Worm (Caenorhabditis elegans) whole organism, L2 larva: ENCODE data around the gene fbxa-157.
A peak's percentile ranks its signal among the peaks of the same experiment; 100 is the strongest.

Experiments
- C34F6.9 ChIP-seq: fragments of 150-350 bp; optimal IDR thresholded peaks from 2 replicates; lab custom pipeline; 2014; ENCODE audit warnings: missing biosample characterization, missing genetic modification characterization
- F13H6.1 ChIP-seq: sonication (generic microtip); optimal IDR thresholded peaks from 2 replicates; lab custom pipeline; 2016; ENCODE audit warnings: missing genetic modification characterization, missing compliant biosample characterization
- R02D3.7 ChIP-seq: fragments of 150-350 bp; optimal IDR thresholded peaks from 2 replicates; lab custom pipeline; 2014; ENCODE audit warnings: missing biosample characterization, missing genetic modification characterization
- Y55F3AM.14 ChIP-seq: fragments of 200-800 bp; sonication (Bioruptor generic); optimal IDR thresholded peaks from 2 replicates; lab custom pipeline; 2018; ENCODE audit warnings: mild to moderate bottlenecking, missing genetic modification characterization, missing compliant biosample characterization
- aly-2 ChIP-seq: fragments of 150-350 bp; optimal IDR thresholded peaks from 2 replicates; lab custom pipeline; 2014; ENCODE audit warnings: missing biosample characterization, missing genetic modification characterization
- ama-1 ChIP-seq: fragments of 150-350 bp; optimal IDR thresholded peaks from 2 replicates; lab custom pipeline; 2018; ENCODE audit warnings: inconsistent platforms
- blmp-1 ChIP-seq: sonication (generic microtip); optimal IDR thresholded peaks from 2 replicates; lab custom pipeline; 2017; ENCODE audit warnings: missing genetic modification characterization, mild to moderate bottlenecking, missing compliant biosample characterization, antibody characterized with exemption, moderate library complexity; ENCODE audit not compliant: insufficient read depth
- ceh-16 ChIP-seq: fragments of 150-350 bp; optimal IDR thresholded peaks from 2 replicates; lab custom pipeline; 2014; ENCODE audit warnings: missing biosample characterization, missing genetic modification characterization
- crh-2 ChIP-seq: sonication (generic microtip); optimal IDR thresholded peaks from 2 replicates; lab custom pipeline; 2017; ENCODE audit warnings: missing biosample characterization, missing genetic modification characterization
- egl-27 ChIP-seq: sonication (generic microtip); optimal IDR thresholded peaks from 3 replicates; lab custom pipeline; 2017; ENCODE audit warnings: missing biosample characterization, missing genetic modification reagents, missing genetic modification characterization
- elt-1 ChIP-seq: fragments of 150-350 bp; optimal IDR thresholded peaks from 2 replicates; lab custom pipeline; 2014; ENCODE audit warnings: missing biosample characterization, missing genetic modification characterization
- elt-3 ChIP-seq: sonication (generic microtip); optimal IDR thresholded peaks from 2 replicates; lab custom pipeline; 2017; ENCODE audit warnings: missing biosample characterization, missing genetic modification characterization
- fos-1 ChIP-seq: fragments of 150-350 bp; optimal IDR thresholded peaks from 2 replicates; lab custom pipeline; 2014; ENCODE audit warnings: missing biosample characterization, missing genetic modification characterization
- gmeb-1 ChIP-seq: fragments of 150-350 bp; optimal IDR thresholded peaks from 2 replicates; lab custom pipeline; 2014; ENCODE audit warnings: missing biosample characterization, missing genetic modification characterization
- lin-11 ChIP-seq: fragments of 150-350 bp; sonication (generic microtip); optimal IDR thresholded peaks from 2 replicates; lab custom pipeline; 2014; ENCODE audit warnings: missing biosample characterization, missing genetic modification characterization, inconsistent platforms, mixed read lengths
- lin-13 ChIP-seq: fragments of 150-350 bp; optimal IDR thresholded peaks from 2 replicates; lab custom pipeline; 2014; ENCODE audit warnings: missing biosample characterization, missing genetic modification reagents, missing genetic modification characterization
- lin-39 ChIP-seq: fragments of 150-350 bp; optimal IDR thresholded peaks from 2 replicates; lab custom pipeline; 2014; ENCODE audit warnings: missing biosample characterization, missing genetic modification reagents, missing genetic modification characterization
- lsy-2 ChIP-seq, 2 experiments: fragments of 150-350 bp in 1 of 2; sonication (generic microtip) in 1 of 2; optimal IDR thresholded peaks; 2 replicates each; lab custom pipeline; 2014 to 2017; ENCODE audit warnings: missing biosample characterization in 2 of 2, missing genetic modification characterization in 2 of 2
- mab-5 ChIP-seq: fragments of 150-350 bp; optimal IDR thresholded peaks from 2 replicates; lab custom pipeline; 2014; ENCODE audit warnings: missing biosample characterization, missing genetic modification characterization
- mbf-1 ChIP-seq: sonication (generic microtip); optimal IDR thresholded peaks from 2 replicates; lab custom pipeline; 2017; ENCODE audit warnings: missing biosample characterization, missing genetic modification characterization
- mdl-1 ChIP-seq, 2 experiments: fragments of 150-350 bp in 1 of 2; sonication (generic microtip) in 1 of 2; optimal IDR thresholded peaks; 2 replicates each; lab custom pipeline; 2017; ENCODE audit warnings: missing biosample characterization in 2 of 2, missing genetic modification characterization in 2 of 2
- nhr-12 ChIP-seq: fragments of 150-350 bp; optimal IDR thresholded peaks from 2 replicates; lab custom pipeline; 2014; ENCODE audit warnings: missing biosample characterization, missing genetic modification characterization
- nhr-129 ChIP-seq: fragments of 150-350 bp; optimal IDR thresholded peaks from 2 replicates; lab custom pipeline; 2014; ENCODE audit warnings: missing biosample characterization, missing genetic modification characterization
- nhr-21 ChIP-seq: fragments of 150-350 bp; optimal IDR thresholded peaks from 2 replicates; lab custom pipeline; 2014; ENCODE audit warnings: missing biosample characterization, missing genetic modification characterization
- nhr-237 ChIP-seq: fragments of 150-350 bp; optimal IDR thresholded peaks from 2 replicates; lab custom pipeline; 2014; ENCODE audit warnings: missing biosample characterization, missing genetic modification characterization
- nhr-25 ChIP-seq: fragments of 150-350 bp; sonication (generic microtip); optimal IDR thresholded peaks from 3 replicates; lab custom pipeline; 2014; ENCODE audit warnings: missing biosample characterization, missing genetic modification characterization
- nhr-6 ChIP-seq: fragments of 150-350 bp; optimal IDR thresholded peaks from 2 replicates; lab custom pipeline; 2014; ENCODE audit warnings: missing biosample characterization, missing genetic modification characterization
- nhr-77 ChIP-seq: fragments of 150-350 bp; optimal IDR thresholded peaks from 2 replicates; lab custom pipeline; 2014; ENCODE audit warnings: missing biosample characterization, missing genetic modification characterization
- sem-4 ChIP-seq: fragments of 150-350 bp; optimal IDR thresholded peaks from 2 replicates; lab custom pipeline; 2014; ENCODE audit warnings: missing biosample characterization, missing genetic modification reagents, missing genetic modification characterization
- skn-1 ChIP-seq: sonication (generic microtip); optimal IDR thresholded peaks from 2 replicates; lab custom pipeline; 2017; ENCODE audit warnings: missing biosample characterization, missing genetic modification characterization
- sma-3 ChIP-seq: sonication (generic microtip); optimal IDR thresholded peaks from 2 replicates; lab custom pipeline; 2016; ENCODE audit warnings: missing genetic modification reagents, missing genetic modification characterization, missing compliant biosample characterization
- sma-9 ChIP-seq, 2 experiments: fragments of 150-350 bp in 1 of 2; sonication (generic microtip) in 1 of 2; optimal IDR thresholded peaks; 2 replicates each; lab custom pipeline; 2014 to 2016; ENCODE audit warnings: missing genetic modification characterization in 2 of 2, mild to moderate bottlenecking in 1 of 2, missing biosample characterization in 1 of 2, missing compliant biosample characterization in 1 of 2, missing genetic modification reagents in 1 of 2, moderate library complexity in 1 of 2
- snpc-4 ChIP-seq: fragments of 150-350 bp; optimal IDR thresholded peaks from 2 replicates; lab custom pipeline; 2014; ENCODE audit warnings: missing biosample characterization, missing genetic modification characterization
- unc-39 ChIP-seq: fragments of 150-350 bp; optimal IDR thresholded peaks from 2 replicates; lab custom pipeline; 2014; ENCODE audit warnings: missing biosample characterization, missing genetic modification characterization
- unc-55 ChIP-seq: fragments of 150-350 bp; sonication (generic microtip); optimal IDR thresholded peaks from 3 replicates; lab custom pipeline; 2014; ENCODE audit warnings: missing biosample characterization, missing genetic modification reagents, missing genetic modification characterization
- unc-62 ChIP-seq: fragments of 150-350 bp; optimal IDR thresholded peaks from 2 replicates; lab custom pipeline; 2014; ENCODE audit warnings: missing biosample characterization, missing genetic modification reagents, missing genetic modification characterization
- zag-1 ChIP-seq: fragments of 150-350 bp; optimal IDR thresholded peaks from 2 replicates; lab custom pipeline; 2014; ENCODE audit warnings: missing biosample characterization, missing genetic modification characterization
- ztf-1 ChIP-seq: fragments of 200-800 bp; sonication (Bioruptor generic); conservative IDR thresholded peaks from 2 replicates; pipeline ENCODE4 v1.3.6; 2022; ENCODE audit warnings: missing genetic modification characterization, missing compliant biosample characterization
- ztf-11 ChIP-seq: sonication (generic microtip); optimal IDR thresholded peaks from 2 replicates; lab custom pipeline; 2017; ENCODE audit warnings: missing biosample characterization, missing genetic modification characterization
- ztf-4 ChIP-seq: fragments of 150-350 bp; optimal IDR thresholded peaks from 2 replicates; lab custom pipeline; 2014; ENCODE audit warnings: missing biosample characterization, missing genetic modification characterization

Gene fbxa-157

ce11 chrV:17899503-17899902 is at the start of gene fbxa-157:
TSS of gene fbxa-157 (plus strand) at chrV:17899803.
- TF ChIP-seq mab-5 (tag; lab: Kevin White, UChicago) (no peak), sma-3 (no peak), elt-3 (tag; lab: Kevin White, UChicago) (no peak), lsy-2 (tag; optimal IDR thresholded peaks at IDR 0.05; lab: Kevin White, UChicago) (no peak), nhr-25 (no peak), lin-11 (tag; lab: Kevin White, UChicago) (no peak), ztf-1 (GFP tag; lab: Robert Waterston, UW) (no peak)

DNA sequence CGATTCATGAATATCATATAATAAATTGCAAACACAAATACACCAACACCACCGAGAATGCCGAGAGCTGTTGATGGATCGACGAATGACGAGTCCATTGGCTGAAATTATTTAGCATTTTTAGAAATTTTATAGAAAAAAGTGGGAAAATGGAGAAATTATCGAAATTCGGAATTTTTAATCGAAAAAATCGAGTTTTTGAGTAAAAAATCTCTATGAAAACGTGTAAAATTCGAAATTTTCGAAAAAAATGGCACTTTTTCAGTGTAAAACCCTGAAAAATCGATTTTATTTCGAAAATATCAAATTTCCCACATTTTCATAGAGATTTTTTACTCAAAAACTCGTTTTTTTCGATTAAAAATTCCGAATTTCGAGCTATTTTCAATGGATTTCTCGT is 43.7 kb upstream of the fbxa-157 start, which contains the start of gene tcc-1:
Gene tcc-1 (minus strand): TSS at position 101 of the 400 bp plus-strand sequence.
- no peak for TF ChIP-seq mbf-1
- no peak for TF ChIP-seq lin-13
- no peak for TF ChIP-seq elt-1 (tag; lab: Kevin White, UChicago)
- no peak for TF ChIP-seq lin-39
- TF ChIP-seq ztf-1 (GFP tag; lab: Robert Waterston, UW) = no peak
- TF ChIP-seq unc-62 = no peak
- no peak for TF ChIP-seq unc-39
- TF ChIP-seq nhr-25 = no peak
- TF ChIP-seq fos-1 = no peak

DNA sequence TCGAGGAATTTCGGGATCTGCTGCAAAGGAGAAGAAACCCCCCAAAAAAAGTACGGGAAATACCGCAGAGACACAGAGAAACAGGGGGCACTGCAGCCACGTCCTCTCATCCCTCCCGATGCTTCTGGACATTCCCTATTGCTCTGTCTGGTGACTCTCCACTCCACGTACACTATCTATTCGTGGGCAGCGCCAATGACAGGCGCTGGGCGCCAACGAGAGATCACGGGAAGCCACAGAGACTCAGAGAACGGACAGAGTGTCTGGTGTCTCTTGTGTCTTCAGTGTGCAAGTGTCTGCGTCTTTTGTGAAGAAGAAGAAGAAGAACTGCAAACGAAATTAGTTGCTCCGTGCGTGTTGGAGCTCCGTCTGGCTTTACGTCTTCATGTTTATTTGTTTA is 41.7 kb upstream of the fbxa-157 start:
- TF ChIP-seq unc-55 (peak; percentile 87), mdl-1 (tag; optimal IDR thresholded peaks at IDR 0.05; lab: Kevin White, UChicago) (peak; percentile 34 to 74), fos-1 (peak; percentile 69), crh-2 (tag; lab: Kevin White, UChicago) (peak; percentile 96), blmp-1 (tag; lab: Kevin White, UChicago) (peak; percentile 29), lsy-2 (tag; optimal IDR thresholded peaks at IDR 0.05; lab: Kevin White, UChicago) (peak; percentile 72 to 91), F13H6.1 (tag; lab: Kevin White, UChicago) (peak; percentile 94), sma-9 (GFP tag; optimal IDR thresholded peaks at IDR 0.05; lab: Kevin White, UChicago) (peak; percentile 80), sma-9 (tag; optimal IDR thresholded peaks at IDR 0.05; lab: Kevin White, UChicago) (no peak), lin-13 (peak; percentile 78), skn-1 (tag; lab: Kevin White, UChicago) (no peak), nhr-21 (peak; percentile 67), lin-11 (tag; lab: Kevin White, UChicago) (peak; percentile 91), nhr-6 (tag; lab: Kevin White, UChicago) (peak; percentile 55), R02D3.7 (tag; lab: Kevin White, UChicago) (no peak), mab-5 (tag; lab: Kevin White, UChicago) (peak; percentile 13), nhr-129 (peak; percentile 91), ztf-11 (peak; percentile 2), ama-1 (no peak), snpc-4 (tag; lab: Kevin White, UChicago) (peak; percentile 76), zag-1 (tag; lab: Kevin White, UChicago) (peak; percentile 74), egl-27 (tag; lab: Kevin White, UChicago) (peak; percentile 80), Y55F3AM.14 (no peak), sma-3 (peak; percentile 72), sem-4 (tag; lab: Kevin White, UChicago) (peak; percentile 55), nhr-237 (tag; lab: Kevin White, UChicago) (peak; percentile 32), ceh-16 (tag; lab: Kevin White, UChicago) (peak; percentile 23), gmeb-1 (tag; lab: Kevin White, UChicago) (peak; percentile 52), lin-39 (no peak), C34F6.9 (tag; lab: Kevin White, UChicago) (peak; percentile 88), ztf-1 (GFP tag; lab: Robert Waterston, UW) (no peak), nhr-25 (peak; percentile 33)

DNA sequence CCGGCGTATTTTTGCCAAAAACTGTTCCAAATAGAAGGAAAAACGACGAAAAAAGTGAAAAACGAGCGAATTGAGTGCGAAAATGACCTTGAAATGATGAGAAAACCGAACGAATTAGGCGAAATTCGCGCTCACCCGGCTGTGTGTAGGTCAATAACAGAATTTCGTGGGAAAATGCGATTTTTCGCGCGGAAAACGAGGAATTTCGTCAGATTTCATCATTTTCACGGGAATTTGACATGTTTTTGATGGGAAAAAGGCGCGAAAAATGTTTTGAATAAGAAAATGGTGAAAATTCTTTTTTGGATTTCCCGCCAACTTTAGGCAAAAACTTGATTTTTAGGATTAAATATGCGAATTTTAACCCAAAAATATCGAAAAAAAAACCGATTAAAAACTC is 40.5 kb upstream of the fbxa-157 start:
- no peak for TF ChIP-seq mdl-1 (tag; optimal IDR thresholded peaks at IDR 0.05; lab: Kevin White, UChicago)
- TF ChIP-seq ceh-16 (tag; lab: Kevin White, UChicago) = no peak
- TF ChIP-seq nhr-12 (tag; lab: Kevin White, UChicago) = no peak
- no peak for TF ChIP-seq nhr-77 (tag; lab: Kevin White, UChicago)
- TF ChIP-seq C34F6.9 (tag; lab: Kevin White, UChicago) = no peak
- no peak for TF ChIP-seq R02D3.7 (tag; lab: Kevin White, UChicago)
- TF ChIP-seq skn-1 (tag; lab: Kevin White, UChicago) = no peak
- no peak for TF ChIP-seq aly-2 (tag; lab: Kevin White, UChicago)
- TF ChIP-seq nhr-25 = no peak
- no peak for TF ChIP-seq mbf-1
- no peak for TF ChIP-seq elt-1 (tag; lab: Kevin White, UChicago)
- TF ChIP-seq nhr-6 (tag; lab: Kevin White, UChicago) = no peak
- TF ChIP-seq lin-39 = no peak
- TF ChIP-seq ztf-4 (tag; lab: Kevin White, UChicago) = no peak
